Fruit fly (Drosophila melanogaster): Measurements from ENCODE around the gene CG5013.

dm6 chr3R:16049369-16049768 lies at the start of gene CG5013, which contains the start of gene IKKbeta:
- TF ChIP-seq CG10348 (GFP tag; IDR thresholded peaks at IDR 0.05) = no peak
- TF ChIP-seq gl (tag; optimal IDR thresholded peaks at IDR 0.05) = no peak
- peak; percentile 47; the same call in 1 of the 2 replicates for TF ChIP-seq CG32121 (GFP tag; IDR thresholded peaks at IDR 0.05)
- no peak for TF ChIP-seq D1 (tag; optimal IDR thresholded peaks at IDR 0.05)
- no peak for TF ChIP-seq EcR (GFP tag; optimal IDR thresholded peaks at IDR 0.05)
- TF ChIP-seq rn (GFP tag; IDR thresholded peaks at IDR 0.05) = no peak; the same call in 1 of the 2 replicates
- 0 out of 3 replicates have a peak, but pooled peaks have one; percentile 12 for TF ChIP-seq CG4496 (GFP tag; IDR thresholded peaks at IDR 0.05)
- peak; percentile 37 for TF ChIP-seq Snoo (tag; optimal IDR thresholded peaks at IDR 0.05)
- peak; percentile 48 for TF ChIP-seq CG8159 (tag; optimal IDR thresholded peaks at IDR 0.05)
- TF ChIP-seq CG14655 (GFP tag; optimal IDR thresholded peaks at IDR 0.05) = no peak
- TF ChIP-seq Pif1B (GFP tag; optimal IDR thresholded peaks at IDR 0.05) = no peak
- TF ChIP-seq Ets98B (GFP tag; IDR thresholded peaks at IDR 0.05) = no peak; the same call in 1 of the 2 replicates

Measured in whole organism, pupa.